Worm (Caenorhabditis elegans): Measurements from ENCODE around the gene lurp-3.

ce11 chrV:13468190-13468765, 12.7 kb downstream of the lurp-3 start, which contains the start of the genes F25H9.6 and F25H9.7:
- no peak for TF ChIP-seq ama-1 (optimal IDR thresholded peaks at IDR 0.05)
- TF ChIP-seq aly-1 (tag; optimal IDR thresholded peaks at IDR 0.05) = no peak

Data from whole organism, early embryonic.